Fruit fly (Drosophila melanogaster) whole organism, embryonic: ENCODE results near the gene sif.

ENCODE experiments used
- CG12299 ChIP-seq: fragments of 200-800 bp; sonication (Bioruptor generic); optimal IDR thresholded peaks from 2 replicates; lab custom pipeline; 2018; ENCODE audit warnings: missing biosample characterization, mild to moderate bottlenecking, missing genetic modification characterization
- Sin3A ChIP-seq: fragments of >200 bp; optimal IDR thresholded peaks from 2 replicates; lab custom pipeline; 2018
- Six4 ChIP-seq: fragments of 200-800 bp; sonication (Bioruptor generic); optimal IDR thresholded peaks from 2 replicates; lab custom pipeline; 2016; ENCODE audit warnings: missing biosample characterization, missing genetic modification characterization

dm6 chr3L:5774782-5775181, 117.1 kb downstream of the sif start:
- TF ChIP-seq Six4 (GFP tag; lab: Kevin White, UChicago) (no peak), Sin3A (lab: Kevin White, UChicago) (no peak), CG12299 (tag; lab: Kevin White, UChicago) (no peak)
